Fruit fly (Drosophila melanogaster): ENCODE data around the gene Lsd-2.

Lsd-2 gene

dm6 chrX:15021021-15021477 lies 55.0 kb downstream of the Lsd-2 start (continued):
- TF ChIP-seq gem (tag; optimal IDR thresholded peaks at IDR 0.05): peak; percentile 95
- peak; percentile 74 for TF ChIP-seq CG8290 (GFP tag; optimal IDR thresholded peaks at IDR 0.05)
- no peak for TF ChIP-seq CG8290 (tag; optimal IDR thresholded peaks at IDR 0.05)
- TF ChIP-seq prd (optimal IDR thresholded peaks at IDR 0.05): no peak
- TF ChIP-seq prd (GFP tag; IDR thresholded peaks at IDR 0.05): peak; percentile 80
- TF ChIP-seq pros (GFP tag; optimal IDR thresholded peaks at IDR 0.05): peak; percentile 24
- TF ChIP-seq CG18476 (GFP tag; optimal IDR thresholded peaks at IDR 0.05): peak; percentile 40
- peak; percentile 44 for TF ChIP-seq CG1603 (tag; optimal IDR thresholded peaks at IDR 0.05)
- TF ChIP-seq sisA (GFP tag; IDR thresholded peaks at IDR 0.05): peak; percentile 88
- TF ChIP-seq ken (GFP tag; IDR thresholded peaks at IDR 0.05): peak; percentile 81
- peak; percentile 93 for TF ChIP-seq Sox102F (GFP tag; optimal IDR thresholded peaks at IDR 0.05)
- TF ChIP-seq Asciz (GFP tag; optimal IDR thresholded peaks at IDR 0.05): peak; percentile 87
- peak in 1 of 3 experiments; percentile 94 for TF ChIP-seq lola (GFP tag; optimal IDR thresholded peaks at IDR 0.05)
- peak; percentile 86 for TF ChIP-seq CG17328 (GFP tag; IDR thresholded peaks at IDR 0.05)
- peak; percentile 93 for TF ChIP-seq CG7839 (tag; optimal IDR thresholded peaks at IDR 0.05)
- TF ChIP-seq CG11456 (GFP tag; IDR thresholded peaks at IDR 0.05): no peak
- TF ChIP-seq gsb-n (tag; optimal IDR thresholded peaks at IDR 0.05): peak; percentile 94

dm6 chrX:15019413-15019812 lies 56.6 kb downstream of the Lsd-2 start:
- no peak for TF ChIP-seq B-H1 (GFP tag; IDR thresholded peaks at IDR 0.05)
- TF ChIP-seq pan (optimal IDR thresholded peaks at IDR 0.05): no peak
- no peak for TF ChIP-seq pan (GFP tag; optimal IDR thresholded peaks at IDR 0.05 in 1 of 2, IDR thresholded peaks at IDR 0.05 in 1 of 2)
- peak in 1 of 2 experiments; percentile 94 for TF ChIP-seq Hr78 (GFP tag; optimal IDR thresholded peaks at IDR 0.05)
- TF ChIP-seq sug (tag; optimal IDR thresholded peaks at IDR 0.05): no peak
- no peak for TF ChIP-seq Nf-YB (GFP tag; optimal IDR thresholded peaks at IDR 0.05)
- TF ChIP-seq gfzf (GFP tag; optimal IDR thresholded peaks at IDR 0.05): no peak
- TF ChIP-seq CG8388 (GFP tag; optimal IDR thresholded peaks at IDR 0.05): no peak
- no peak for TF ChIP-seq bbx (GFP tag; IDR thresholded peaks at IDR 0.05; ENCODE audit: partially characterized antibody)
- no peak for TF ChIP-seq seq (GFP tag; IDR thresholded peaks at IDR 0.05)
- no peak for TF ChIP-seq HmgD (GFP tag; optimal IDR thresholded peaks at IDR 0.05)
- TF ChIP-seq lola (GFP tag; optimal IDR thresholded peaks at IDR 0.05): no peak
- TF ChIP-seq her (GFP tag; optimal IDR thresholded peaks at IDR 0.05): no peak
- TF ChIP-seq CG2120 (GFP tag; optimal IDR thresholded peaks at IDR 0.05): no peak
- no peak for TF ChIP-seq oc (tag; optimal IDR thresholded peaks at IDR 0.05)
- no peak for TF ChIP-seq CG11504 (tag; optimal IDR thresholded peaks at IDR 0.05)
- TF ChIP-seq CG3065 (GFP tag; optimal IDR thresholded peaks at IDR 0.05): no peak
- TF ChIP-seq p53 (GFP tag; optimal IDR thresholded peaks at IDR 0.05): peak; percentile 97
- no peak for TF ChIP-seq Mrtf (GFP tag; IDR thresholded peaks at IDR 0.05)
- peak; percentile 30 to 95 for TF ChIP-seq insv (GFP tag; optimal IDR thresholded peaks at IDR 0.05)
- no peak for TF ChIP-seq Dll (GFP tag; IDR thresholded peaks at IDR 0.05; ENCODE audit: partially characterized antibody)
- no peak for TF ChIP-seq CG7928 (GFP tag; optimal IDR thresholded peaks at IDR 0.05)
- no peak for TF ChIP-seq disco-r (GFP tag; optimal IDR thresholded peaks at IDR 0.05)
- TF ChIP-seq h (optimal IDR thresholded peaks at IDR 0.05): no peak
- TF ChIP-seq da (GFP tag; optimal IDR thresholded peaks at IDR 0.05): no peak
- TF ChIP-seq croc (GFP tag; conservative IDR thresholded peaks at IDR 0.05): no peak
- no peak for TF ChIP-seq ATbp (GFP tag; optimal IDR thresholded peaks at IDR 0.05)
- no peak for TF ChIP-seq CG6254 (GFP tag; optimal IDR thresholded peaks at IDR 0.05)
- no peak for TF ChIP-seq CG10543 (GFP tag; optimal IDR thresholded peaks at IDR 0.05)
- no peak for TF ChIP-seq CG1832 (GFP tag; optimal IDR thresholded peaks at IDR 0.05)
- no peak for TF ChIP-seq chn (GFP tag; optimal IDR thresholded peaks at IDR 0.05)
- TF ChIP-seq gcm (GFP tag; optimal IDR thresholded peaks at IDR 0.05): no peak
- TF ChIP-seq Antp (GFP tag; optimal IDR thresholded peaks at IDR 0.05): no peak
- TF ChIP-seq CG17361 (GFP tag; IDR thresholded peaks at IDR 0.05): no peak
- no peak for TF ChIP-seq nerfin-1 (tag; optimal IDR thresholded peaks at IDR 0.05)
